Fruit fly (Drosophila melanogaster): Measurements from ENCODE around the gene ncd.

ncd gene

dm6 chr3R:29806682-29807393 lies at the start of gene ncd, which contains the start of gene ca:
TSS of gene ncd (minus strand) at chr3R:29807127.
TSS of gene ca (plus strand) at chr3R:29806811.
- TF ChIP-seq inv (GFP tag; IDR thresholded peaks at IDR 0.05; ENCODE audit: partially characterized antibody) = peak; percentile 70
- peak; percentile 20 for TF ChIP-seq CoRest (tag; optimal IDR thresholded peaks at IDR 0.05)
- no peak for TF ChIP-seq tgo (GFP tag; IDR thresholded peaks at IDR 0.05)
- no peak for TF ChIP-seq Fer1 (GFP tag; optimal IDR thresholded peaks at IDR 0.05)
- TF ChIP-seq CG34224 (GFP tag; IDR thresholded peaks at IDR 0.05; ENCODE audit: partially characterized antibody) = peak; percentile 58
- TF ChIP-seq nau (GFP tag; optimal IDR thresholded peaks at IDR 0.05) = no peak
- peak; percentile 41 to 88 for TF ChIP-seq crp (GFP tag; optimal IDR thresholded peaks at IDR 0.05)
- TF ChIP-seq CHES-1-like (GFP tag; optimal IDR thresholded peaks at IDR 0.05) = peak; percentile 49
- peak; percentile 38; the same call in 1 of the 2 replicates for TF ChIP-seq CG3847 (GFP tag; IDR thresholded peaks at IDR 0.05)
- no peak for TF ChIP-seq CG11696 (GFP tag; IDR thresholded peaks at IDR 0.05)
- TF ChIP-seq Max (GFP tag; optimal IDR thresholded peaks at IDR 0.05) = no peak
- TF ChIP-seq MESR4 (GFP tag; optimal IDR thresholded peaks at IDR 0.05) = peak; percentile 48
- peak; percentile 57; the same call in 1 of the 2 replicates for TF ChIP-seq CG42726 (GFP tag; IDR thresholded peaks at IDR 0.05; ENCODE audit: partially characterized antibody)
- peak; percentile 46 to 95 for TF ChIP-seq insv (GFP tag; optimal IDR thresholded peaks at IDR 0.05)
- peak; percentile 63 for TF ChIP-seq Med (GFP tag)
- no peak for TF ChIP-seq CG16863 (GFP tag; optimal IDR thresholded peaks at IDR 0.05)
- TF ChIP-seq CG12744 (GFP tag; optimal IDR thresholded peaks at IDR 0.05) = no peak
- TF ChIP-seq CG17359 (tag; optimal IDR thresholded peaks at IDR 0.05) = no peak
- TF ChIP-seq CG17186 (GFP tag; optimal IDR thresholded peaks at IDR 0.05) = peak; percentile 6
- peak; percentile 54; the same call in 2 of the 3 replicates for TF ChIP-seq zen2 (GFP tag; IDR thresholded peaks at IDR 0.05; ENCODE audit: partially characterized antibody)
- no peak for TF ChIP-seq usp (GFP tag; optimal IDR thresholded peaks at IDR 0.05)
- TF ChIP-seq MBD-R2 (GFP tag; IDR thresholded peaks at IDR 0.05) = peak; percentile 56; the same call in 1 of the 2 replicates
- no peak for TF ChIP-seq gsb-n (tag; optimal IDR thresholded peaks at IDR 0.05)
- TF ChIP-seq Sry-δ (GFP tag; optimal IDR thresholded peaks at IDR 0.05) = peak; percentile 87
- peak; percentile 21 for TF ChIP-seq CG12659 (GFP tag; optimal IDR thresholded peaks at IDR 0.05)
- TF ChIP-seq Sox100B (GFP tag; optimal IDR thresholded peaks at IDR 0.05) = no peak
- TF ChIP-seq CG15269 (tag; optimal IDR thresholded peaks at IDR 0.05) = no peak
- TF ChIP-seq CG14710 (tag; optimal IDR thresholded peaks at IDR 0.05) = peak; percentile 50
- TF ChIP-seq CG16813 (GFP tag; IDR thresholded peaks at IDR 0.05; ENCODE audit: partially characterized antibody) = peak; percentile 67
- TF ChIP-seq CG1792 (GFP tag; optimal IDR thresholded peaks at IDR 0.05) = no peak
- TF ChIP-seq hb (GFP tag; IDR thresholded peaks at IDR 0.05; ENCODE audit: partially characterized antibody) = peak; percentile 55; the same call in 1 of the 3 replicates
- TF ChIP-seq Atf3 (GFP tag; optimal IDR thresholded peaks at IDR 0.05) = no peak
- peak; percentile 72 for TF ChIP-seq Scr (GFP tag; IDR thresholded peaks at IDR 0.05; ENCODE audit: partially characterized antibody)
- TF ChIP-seq nmo (GFP tag; optimal IDR thresholded peaks at IDR 0.05) = peak; percentile 48
- TF ChIP-seq lbe (GFP tag; optimal IDR thresholded peaks at IDR 0.05) = no peak
- no peak for TF ChIP-seq B-H1 (GFP tag; IDR thresholded peaks at IDR 0.05)
- TF ChIP-seq tx (GFP tag; optimal IDR thresholded peaks at IDR 0.05) = no peak
- TF ChIP-seq Six4 (GFP tag; optimal IDR thresholded peaks at IDR 0.05) = no peak
- TF ChIP-seq unc-4 (GFP tag; IDR thresholded peaks at IDR 0.05; ENCODE audit: partially characterized antibody) = peak; percentile 71
- TF ChIP-seq pum (GFP tag; optimal IDR thresholded peaks at IDR 0.05) = no peak
- TF ChIP-seq schlank (tag; optimal IDR thresholded peaks at IDR 0.05) = no peak
- peak; percentile 77 for TF ChIP-seq Bgb (GFP tag; IDR thresholded peaks at IDR 0.05; ENCODE audit: partially characterized antibody)
- peak; percentile 88 for TF ChIP-seq Dp (GFP tag; optimal IDR thresholded peaks at IDR 0.05)
- peak; percentile 30; the same call in 2 of the 3 replicates for TF ChIP-seq HLH4C (GFP tag; IDR thresholded peaks at IDR 0.05; ENCODE audit: partially characterized antibody)
- peak; percentile 6 for TF ChIP-seq Dad (GFP tag; optimal IDR thresholded peaks at IDR 0.05)
- peak; percentile 95 for TF ChIP-seq CG4617 (GFP tag; optimal IDR thresholded peaks at IDR 0.05; ENCODE audit: borderline replicate concordance)
- TF ChIP-seq E2f1 (GFP tag; IDR thresholded peaks at IDR 0.05) = peak; percentile 8; the same call in 1 of the 2 replicates

All from whole organism, embryonic.